Worm (Caenorhabditis elegans) whole organism, late embryonic: Measurements from ENCODE around the gene unc-1.

ENCODE experiments used
- F13H6.1 ChIP-seq: sonication (generic microtip); optimal IDR thresholded peaks from 2 replicates; lab custom pipeline; 2016; ENCODE audit warnings: missing genetic modification characterization, missing compliant biosample characterization
- ceh-19 ChIP-seq: fragments of 200-800 bp; sonication (Bioruptor generic); optimal IDR thresholded peaks from 2 replicates; lab custom pipeline; 2018; ENCODE audit warnings: mild to moderate bottlenecking, missing genetic modification characterization, missing compliant biosample characterization
- eyg-1 ChIP-seq: sonication (generic microtip); optimal IDR thresholded peaks from 2 replicates; lab custom pipeline; 2016; ENCODE audit warnings: missing genotype, missing genetic modification characterization, missing compliant biosample characterization
- fkh-10 ChIP-seq: fragments of 150-350 bp; optimal IDR thresholded peaks from 2 replicates; lab custom pipeline; 2014; ENCODE audit warnings: missing biosample characterization, missing genetic modification reagents, missing genetic modification characterization
- pax-1 ChIP-seq: fragments of 150-350 bp; optimal IDR thresholded peaks from 2 replicates; lab custom pipeline; 2014; ENCODE audit warnings: missing biosample characterization, missing genetic modification characterization
- pha-4 ChIP-seq: fragments of 150-350 bp; optimal IDR thresholded peaks from 2 replicates; lab custom pipeline; 2018; ENCODE audit warnings: missing biosample characterization, missing genetic modification reagents, missing genetic modification characterization
- pros-1 ChIP-seq: fragments of 150-350 bp; optimal IDR thresholded peaks from 2 replicates; lab custom pipeline; 2014; ENCODE audit warnings: missing biosample characterization, missing genetic modification reagents, missing genetic modification characterization
- unc-86 ChIP-seq: sonication (generic microtip); optimal IDR thresholded peaks from 2 replicates; lab custom pipeline; 2016; ENCODE audit warnings: missing genetic modification characterization, missing compliant biosample characterization

DNA sequence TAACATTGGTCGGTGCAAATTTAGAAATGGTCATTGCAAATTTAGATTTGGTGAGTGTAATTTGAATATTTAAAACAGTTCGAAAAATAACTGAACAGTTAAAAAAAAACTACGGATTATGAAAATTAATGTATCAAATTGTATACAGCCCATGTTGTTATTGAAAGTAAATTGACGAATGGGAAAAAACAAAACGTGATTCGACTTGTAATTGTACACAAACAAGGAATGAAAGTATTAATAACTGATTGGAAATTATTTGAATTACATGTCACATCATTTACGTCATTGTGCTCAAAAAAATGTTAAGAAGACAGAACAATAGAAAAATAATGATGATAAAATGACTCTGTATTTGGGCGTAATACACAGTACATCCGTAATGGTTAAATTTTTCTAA is 32.1 kb upstream of the unc-1 start:
- TF ChIP-seq pha-4 (tag; lab: Kevin White, UChicago) (no peak), pax-1 (tag; lab: Kevin White, UChicago) (no peak), fkh-10 (GFP tag; lab: Kevin White, UChicago) (no peak), unc-86 (tag; lab: Kevin White, UChicago) (no peak), F13H6.1 (tag; lab: Kevin White, UChicago) (no peak), eyg-1 (tag; lab: Kevin White, UChicago) (no peak), ceh-19 (GFP tag; lab: Kevin White, UChicago) (no peak), pros-1 (tag; lab: Kevin White, UChicago) (no peak)
